Worm (Caenorhabditis elegans) whole organism, L4 larva: ENCODE results near the gene fbxb-45.

Experiments used
- fkh-10 ChIP-seq: fragments of 150-350 bp; optimal IDR thresholded peaks from 2 replicates; lab custom pipeline; 2014; ENCODE audit warnings: missing biosample characterization, missing genetic modification reagents, missing genetic modification characterization
- lin-13 ChIP-seq: fragments of 150-350 bp; optimal IDR thresholded peaks from 2 replicates; lab custom pipeline; 2014; ENCODE audit warnings: missing biosample characterization, missing genetic modification reagents, missing genetic modification characterization
- nhr-25 ChIP-seq: sonication (generic microtip); optimal IDR thresholded peaks from 2 replicates; lab custom pipeline; 2017; ENCODE audit warnings: missing genetic modification characterization, mild to moderate bottlenecking, missing compliant biosample characterization, antibody characterized with exemption, moderate library complexity, borderline replicate concordance; ENCODE audit not compliant: insufficient read depth
- unc-39 ChIP-seq: sonication (generic microtip); optimal IDR thresholded peaks from 2 replicates; lab custom pipeline; 2017; ENCODE audit warnings: missing biosample characterization, missing genetic modification characterization

DNA sequence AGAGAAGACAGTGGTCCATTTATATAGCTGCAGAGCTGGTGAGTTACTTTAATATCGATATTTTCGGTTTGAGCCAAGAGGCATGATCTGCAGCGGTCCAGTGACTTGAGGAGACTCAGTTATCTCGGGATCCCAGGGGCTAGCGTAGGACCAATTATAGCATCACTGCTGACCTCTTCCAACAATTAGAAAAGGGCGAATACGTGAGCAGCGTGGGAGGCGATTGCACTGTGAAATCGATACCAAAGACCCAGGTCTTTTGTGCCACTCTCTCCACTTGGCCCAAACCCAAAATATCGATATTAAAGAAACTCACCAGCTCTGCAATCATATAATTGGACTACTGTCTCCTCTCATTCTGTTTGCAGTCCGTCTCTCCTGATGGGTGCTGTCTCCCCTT is 6.0 kb upstream of the fbxb-45 start, which contains the start of gene fbxb-40:
- TF ChIP-seq lin-13 (GFP tag; lab: Kevin White, UChicago) (no peak), fkh-10 (no peak), unc-39 (no peak), nhr-25 (tag; lab: Kevin White, UChicago) (no peak)
